Worm (Caenorhabditis elegans) whole organism, midembryonic: ENCODE data around the gene mek-1.

Experiments
- T22C8.4 ChIP-seq: fragments of 200-800 bp; sonication (Bioruptor generic); IDR thresholded peaks from 2 replicates; pipeline ENCODE4 v1.3.6; 2022; ENCODE audit warnings: missing genetic modification characterization, missing compliant biosample characterization
- cog-1 ChIP-seq: sonication (generic microtip); optimal IDR thresholded peaks from 2 replicates; lab custom pipeline; 2016; ENCODE audit warnings: missing genetic modification characterization, missing compliant biosample characterization
- flt-1 ChIP-seq: fragments of 200-800 bp; sonication (Bioruptor generic); IDR thresholded peaks from 2 replicates; pipeline ENCODE4 v1.3.6; 2022; ENCODE audit warnings: missing genetic modification characterization, missing compliant biosample characterization
- klf-2 ChIP-seq: fragments of 200-800 bp; sonication (Bioruptor generic); conservative IDR thresholded peaks from 2 replicates; pipeline ENCODE4 v1.3.6; 2022; ENCODE audit warnings: missing genetic modification reagents, missing genetic modification characterization, missing compliant biosample characterization
- med-1 ChIP-seq: sonication (generic microtip); optimal IDR thresholded peaks from 2 replicates; lab custom pipeline; 2017; ENCODE audit warnings: missing genetic modification characterization, mild to moderate bottlenecking, missing compliant biosample characterization, antibody characterized with exemption, missing genetic modification reagents; ENCODE audit not compliant: insufficient read depth
- ref-1 ChIP-seq: fragments of 200-800 bp; sonication (Bioruptor generic); conservative IDR thresholded peaks from 2 replicates; pipeline ENCODE4 v1.3.6; 2022; ENCODE audit warnings: missing genetic modification reagents, missing genetic modification characterization, missing compliant biosample characterization
- tab-1 ChIP-seq: fragments of 200-800 bp; sonication (Bioruptor generic); IDR thresholded peaks from 2 replicates; pipeline ENCODE4 v1.3.6; 2022; ENCODE audit warnings: missing genetic modification characterization, missing compliant biosample characterization
- ztf-23 ChIP-seq: fragments of 200-800 bp; sonication (Bioruptor generic); IDR thresholded peaks from 2 replicates; pipeline ENCODE4 v1.3.6; 2022; ENCODE audit warnings: missing genetic modification reagents, missing genetic modification characterization, missing compliant biosample characterization
- ztf-29 ChIP-seq: fragments of 200-800 bp; sonication (Bioruptor generic); IDR thresholded peaks from 2 replicates; pipeline ENCODE4 v1.3.6; 2022; ENCODE audit warnings: missing genetic modification reagents, missing genetic modification characterization, missing compliant biosample characterization

Gene mek-1

ce11 chrX:7522595-7522994, 43.5 kb downstream of the mek-1 start:
- TF ChIP-seq med-1 (GFP tag; lab: Kevin White, UChicago) (no peak), flt-1 (GFP tag; lab: Robert Waterston, UW) (no peak), klf-2 (GFP tag; lab: Robert Waterston, UW) (no peak), tab-1 (GFP tag; lab: Robert Waterston, UW) (no peak), T22C8.4 (GFP tag; lab: Robert Waterston, UW) (no peak), ref-1 (GFP tag; lab: Robert Waterston, UW) (no peak)

- no peak for TF ChIP-seq T22C8.4 (GFP tag; lab: Robert Waterston, UW)
- no peak for TF ChIP-seq flt-1 (GFP tag; lab: Robert Waterston, UW)
- no peak for TF ChIP-seq cog-1 (tag; lab: Kevin White, UChicago)
- TF ChIP-seq med-1 (GFP tag; lab: Kevin White, UChicago): no peak
- no peak for TF ChIP-seq klf-2 (GFP tag; lab: Robert Waterston, UW)
- TF ChIP-seq ztf-23: no peak
- TF ChIP-seq tab-1 (GFP tag; lab: Robert Waterston, UW): no peak
- no peak for TF ChIP-seq ztf-29
- TF ChIP-seq ref-1 (GFP tag; lab: Robert Waterston, UW): no peak
Measured at ce11 chrX:7523799-7524198, 44.8 kb downstream of the mek-1 start.

ce11 chrX:7525271-7525670, 46.2 kb downstream of the mek-1 start, which contains the start of gene F46C8.3:
F46C8.3 (plus strand) TSS chrX:7525571.
- TF ChIP-seq ref-1 (GFP tag; lab: Robert Waterston, UW) (no peak), flt-1 (GFP tag; lab: Robert Waterston, UW) (no peak), ztf-23 (no peak), ztf-29 (no peak), tab-1 (GFP tag; lab: Robert Waterston, UW) (no peak), klf-2 (GFP tag; lab: Robert Waterston, UW) (no peak), T22C8.4 (GFP tag; lab: Robert Waterston, UW) (no peak), cog-1 (tag; lab: Kevin White, UChicago) (no peak), med-1 (GFP tag; lab: Kevin White, UChicago) (no peak)
